Worm (Caenorhabditis elegans): ENCODE results near the gene F17E9.18.

DNA sequence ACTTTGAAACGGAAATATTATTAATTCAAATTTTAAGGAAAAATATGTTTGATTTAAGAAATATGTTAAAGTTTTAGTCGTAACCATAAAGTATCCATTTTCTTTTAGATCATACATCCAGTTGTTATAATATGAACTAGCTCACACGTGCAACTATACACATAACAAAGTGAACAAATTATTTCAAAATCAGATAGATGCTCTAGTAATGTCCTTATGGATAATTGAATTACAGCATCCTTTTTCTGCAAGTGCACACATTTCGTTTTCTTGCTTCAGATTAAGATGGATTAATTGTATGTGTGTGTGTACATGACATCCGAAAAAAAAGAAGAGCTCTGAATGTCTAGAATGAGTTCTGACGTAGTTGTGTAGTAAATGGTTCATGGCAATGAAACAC lies 38.7 kb upstream of the F17E9.18 start:
- TF ChIP-seq nhr-77 (tag; optimal IDR thresholded peaks at IDR 0.05) (no peak), ama-1 (optimal IDR thresholded peaks at IDR 0.05) (no peak)

Data from whole organism, L2 larva.